Fruit fly (Drosophila melanogaster) whole organism, embryonic: Measurements from ENCODE around the gene mRpL39.

Source experiments
- CG13123 ChIP-seq: fragments of 200-800 bp; sonication (Bioruptor generic); optimal IDR thresholded peaks from 2 replicates; lab custom pipeline; 2016; ENCODE audit warnings: missing biosample characterization, missing genetic modification characterization
- CG31388 ChIP-seq: fragments of 200-800 bp; sonication (Bioruptor generic); optimal IDR thresholded peaks from 2 replicates; lab custom pipeline; 2016; ENCODE audit warnings: missing biosample characterization, missing genetic modification characterization
- CG8478 ChIP-seq: fragments of >200 bp; optimal IDR thresholded peaks from 2 replicates; lab custom pipeline; 2018
- CG9876 ChIP-seq: fragments of 200-800 bp; sonication (Bioruptor generic); optimal IDR thresholded peaks from 2 replicates; lab custom pipeline; 2016; ENCODE audit warnings: missing biosample characterization, missing genetic modification characterization
- NfI ChIP-seq: fragments of 200-800 bp; sonication (Bioruptor generic); optimal IDR thresholded peaks from 3 replicates; lab custom pipeline; 2018; ENCODE audit warnings: missing biosample characterization, mild to moderate bottlenecking, missing genetic modification characterization, moderate library complexity
- Xbp1 ChIP-seq: fragments of 200-800 bp; sonication (Bioruptor generic); optimal IDR thresholded peaks from 3 replicates; lab custom pipeline; 2016; ENCODE audit warnings: missing biosample characterization, mild to moderate bottlenecking, missing genetic modification characterization
- fu2 ChIP-seq: fragments of 200-800 bp; sonication (Bioruptor generic); optimal IDR thresholded peaks from 2 replicates; lab custom pipeline; 2016; ENCODE audit warnings: missing biosample characterization, missing genetic modification characterization
- gem ChIP-seq: fragments of 200-800 bp; sonication (Bioruptor generic); optimal IDR thresholded peaks from 2 replicates; lab custom pipeline; 2019; ENCODE audit warnings: missing biosample characterization, mild to moderate bottlenecking, missing genetic modification characterization, moderate library complexity
- lola ChIP-seq, 3 experiments: fragments of >200 bp in 2 of 3; fragments of 200-800 bp in 1 of 3; sonication (Bioruptor generic) in 1 of 3; optimal IDR thresholded peaks; 2 replicates each; lab custom pipeline; 2017 to 2019; ENCODE audit warnings: missing biosample characterization in 3 of 3, missing genetic modification characterization in 3 of 3, mild to moderate bottlenecking in 1 of 3, moderate library complexity in 1 of 3
- lov ChIP-seq, 2 experiments: fragments of 200-800 bp in 1 of 2; fragments of >200 bp in 1 of 2; sonication (Bioruptor generic) in 1 of 2; IDR thresholded peaks in 1 of 2; optimal IDR thresholded peaks in 1 of 2; 2 replicates in 1 of 2; 3 replicates in 1 of 2; pipeline versions ENCODE4 v1.3.6 to Lab custom; 2017 to 2022; ENCODE audit warnings: missing biosample characterization in 1 of 2, missing genetic modification characterization in 1 of 2
- peb ChIP-seq: fragments of 200-800 bp; sonication (Bioruptor generic); IDR thresholded peaks from 2 replicates; pipeline ENCODE4 v1.3.6; 2022; ENCODE audit warnings: missing biosample characterization, missing genetic modification characterization

- TF ChIP-seq CG13123 (GFP tag; lab: Kevin White, UChicago) (no peak), Xbp1 (GFP tag; lab: Kevin White, UChicago) (no peak), gem (tag; lab: Kevin White, UChicago) (no peak), fu2 (GFP tag; lab: Kevin White, UChicago) (no peak), CG8478 (lab: Kevin White, UChicago) (no peak), NfI (GFP tag; lab: Kevin White, UChicago) (no peak), lov (optimal IDR thresholded peaks at IDR 0.05; lab: Kevin White, UChicago) (no peak), lov (GFP tag; IDR thresholded peaks at IDR 0.05; lab: Robert Waterston, UW) (no peak), lola (GFP tag; optimal IDR thresholded peaks at IDR 0.05; lab: Kevin White, UChicago) (no peak), CG31388 (GFP tag; lab: Kevin White, UChicago) (no peak), CG9876 (no peak), peb (GFP tag; lab: Robert Waterston, UW) (no peak)
Observed at dm6 chr3L:15021008-15021407, 21.5 kb upstream of the mRpL39 start.
